Worm (Caenorhabditis elegans) whole organism, young adult: ENCODE data around the gene dnj-22.

ENCODE experiments used
- B0336.3 ChIP-seq: fragments of 200-800 bp; sonication (Bioruptor generic); IDR thresholded peaks from 2 replicates; pipeline ENCODE4 v1.3.6; 2022; ENCODE audit warnings: missing genetic modification characterization, missing compliant biosample characterization
- F22D6.2 ChIP-seq: sonication (generic microtip); optimal IDR thresholded peaks from 2 replicates; lab custom pipeline; 2016; ENCODE audit warnings: mild to moderate bottlenecking, missing genetic modification characterization, missing compliant biosample characterization
- F37B4.10 ChIP-seq: fragments of 200-800 bp; sonication (Bioruptor generic); IDR thresholded peaks from 2 replicates; pipeline ENCODE4 v1.3.6; 2022; ENCODE audit warnings: missing genetic modification characterization, missing compliant biosample characterization
- F55B11.4 ChIP-seq: sonication (generic microtip); optimal IDR thresholded peaks from 2 replicates; lab custom pipeline; 2016; ENCODE audit warnings: missing compliant biosample characterization, missing genetic modification characterization, borderline replicate concordance; ENCODE audit not compliant: insufficient read depth
- K12H6.12 ChIP-seq: fragments of 200-800 bp; sonication (Bioruptor generic); optimal IDR thresholded peaks from 2 replicates; lab custom pipeline; 2018; ENCODE audit warnings: mild to moderate bottlenecking, missing genetic modification characterization, missing compliant biosample characterization
- T26A5.8 ChIP-seq: sonication (generic microtip); optimal IDR thresholded peaks from 2 replicates; lab custom pipeline; 2016; ENCODE audit warnings: missing genetic modification characterization, missing compliant biosample characterization
- Y53G8AR.9 ChIP-seq: fragments of 200-800 bp; sonication (Bioruptor generic); conservative IDR thresholded peaks from 2 replicates; pipeline ENCODE4 v1.3.6; 2022; ENCODE audit warnings: missing genetic modification reagents, missing genetic modification characterization, missing compliant biosample characterization
- Y67H2A.10 ChIP-seq: fragments of 200-800 bp; sonication (Bioruptor generic); conservative IDR thresholded peaks from 2 replicates; pipeline ENCODE4 v1.3.6; 2022; ENCODE audit warnings: missing genetic modification reagents, missing genetic modification characterization, missing compliant biosample characterization
- Y79H2A.3 ChIP-seq: fragments of 200-800 bp; sonication (Bioruptor generic); conservative IDR thresholded peaks from 2 replicates; pipeline ENCODE4 v1.3.6; 2022; ENCODE audit warnings: missing genetic modification reagents, missing genetic modification characterization, missing compliant biosample characterization
- ama-1 ChIP-seq, 3 experiments: fragments of 150-350 bp in 1 of 3; sonication (generic microtip) in 2 of 3; optimal IDR thresholded peaks; 2 replicates each; lab custom pipeline; 2014 to 2018; ENCODE audit warnings: missing biosample characterization in 2 of 3, missing genetic modification characterization in 2 of 3, missing genetic modification reagents in 2 of 3
- aptf-2 ChIP-seq: fragments of 200-800 bp; sonication (Bioruptor generic); conservative IDR thresholded peaks from 2 replicates; pipeline ENCODE4 v1.3.6; 2022; ENCODE audit warnings: missing genetic modification reagents, missing genetic modification characterization, missing compliant biosample characterization
- athp-1 ChIP-seq: sonication (generic microtip); optimal IDR thresholded peaks from 2 replicates; lab custom pipeline; 2017; ENCODE audit warnings: mild to moderate bottlenecking, missing genetic modification characterization, missing compliant biosample characterization
- attf-3 ChIP-seq: fragments of 200-800 bp; sonication (Bioruptor generic); conservative IDR thresholded peaks from 2 replicates; pipeline ENCODE4 v1.3.6; 2022; ENCODE audit warnings: missing genetic modification reagents, missing genetic modification characterization, missing compliant biosample characterization
- ccch-3 ChIP-seq: fragments of 200-800 bp; sonication (Bioruptor generic); optimal IDR thresholded peaks from 2 replicates; lab custom pipeline; 2018; ENCODE audit warnings: mild to moderate bottlenecking, missing genetic modification characterization, missing compliant biosample characterization
- cebp-2 ChIP-seq: fragments of 200-800 bp; sonication (Bioruptor generic); IDR thresholded peaks from 2 replicates; pipeline ENCODE4 v1.3.6; 2022; ENCODE audit warnings: missing genetic modification characterization, missing compliant biosample characterization
- chd-7 ChIP-seq: sonication (generic microtip); optimal IDR thresholded peaks from 2 replicates; lab custom pipeline; 2016; ENCODE audit warnings: mild to moderate bottlenecking, missing genetic modification characterization, moderate library complexity, missing compliant biosample characterization
- die-1 ChIP-seq: sonication (generic microtip); optimal IDR thresholded peaks from 2 replicates; lab custom pipeline; 2016; ENCODE audit warnings: missing genotype, mild to moderate bottlenecking, missing genetic modification characterization, missing compliant biosample characterization
- dox-1 ChIP-seq: fragments of 200-800 bp; sonication (Bioruptor generic); IDR thresholded peaks from 2 replicates; pipeline ENCODE4 v1.3.6; 2022; ENCODE audit warnings: missing genetic modification reagents, missing genetic modification characterization, missing compliant biosample characterization
- dpl-1 ChIP-seq: fragments of 150-350 bp; optimal IDR thresholded peaks from 2 replicates; lab custom pipeline; 2014; ENCODE audit warnings: missing biosample characterization, missing genetic modification reagents, missing genetic modification characterization
- egl-18 ChIP-seq: fragments of 200-800 bp; sonication (Bioruptor generic); IDR thresholded peaks from 2 replicates; pipeline ENCODE4 v1.3.6; 2022; ENCODE audit warnings: missing genetic modification reagents, missing genetic modification characterization, missing compliant biosample characterization
- egrh-3 ChIP-seq: fragments of 200-800 bp; sonication (Bioruptor generic); IDR thresholded peaks from 2 replicates; pipeline ENCODE4 v1.3.6; 2022; ENCODE audit warnings: missing genetic modification reagents, missing genetic modification characterization, missing compliant biosample characterization
- hlh-12 ChIP-seq: sonication (generic microtip); optimal IDR thresholded peaks from 2 replicates; lab custom pipeline; 2016; ENCODE audit warnings: missing genetic modification characterization, missing compliant biosample characterization
- hmg-20 ChIP-seq: fragments of 200-800 bp; sonication (Bioruptor generic); IDR thresholded peaks from 2 replicates; pipeline ENCODE4 v1.3.6; 2022; ENCODE audit warnings: missing genetic modification reagents, missing genetic modification characterization, missing compliant biosample characterization
- lag-1 ChIP-seq: fragments of 200-800 bp; sonication (Bioruptor generic); IDR thresholded peaks from 2 replicates; pipeline ENCODE4 v1.3.6; 2022; ENCODE audit warnings: missing genetic modification reagents, missing genetic modification characterization, missing compliant biosample characterization
- lin-26 ChIP-seq: fragments of 200-800 bp; sonication (Bioruptor generic); IDR thresholded peaks from 2 replicates; pipeline ENCODE4 v1.3.6; 2022; ENCODE audit warnings: missing genetic modification reagents, missing genetic modification characterization, missing compliant biosample characterization
- lin-35 ChIP-seq, 3 experiments: fragments of 150-350 bp in 2 of 3; sonication (generic microtip) in 1 of 3; optimal IDR thresholded peaks; 2 replicates each; lab custom pipeline; 2014 to 2018; ENCODE audit warnings: missing biosample characterization in 3 of 3, missing genetic modification characterization in 3 of 3, missing genetic modification reagents in 3 of 3
- lin-54 ChIP-seq: fragments of 200-800 bp; sonication (Bioruptor generic); optimal IDR thresholded peaks from 2 replicates; lab custom pipeline; 2018; ENCODE audit warnings: mild to moderate bottlenecking, missing genetic modification characterization, missing compliant biosample characterization
- lir-1 ChIP-seq: fragments of 200-800 bp; sonication (Bioruptor generic); conservative IDR thresholded peaks from 2 replicates; pipeline ENCODE4 v1.3.6; 2022; ENCODE audit warnings: missing genetic modification reagents, missing genetic modification characterization, missing compliant biosample characterization
- lsy-27 ChIP-seq: sonication (generic microtip); optimal IDR thresholded peaks from 2 replicates; lab custom pipeline; 2017; ENCODE audit warnings: missing genetic modification characterization, mild to moderate bottlenecking, missing compliant biosample characterization, antibody characterized with exemption, missing genotype, borderline replicate concordance; ENCODE audit not compliant: insufficient read depth
- madf-3 ChIP-seq: fragments of 200-800 bp; sonication (Bioruptor generic); IDR thresholded peaks from 2 replicates; pipeline ENCODE4 v1.3.6; 2022; ENCODE audit warnings: missing genetic modification reagents, missing genetic modification characterization, missing compliant biosample characterization
- mcd-1 ChIP-seq: fragments of 200-800 bp; sonication (Bioruptor generic); IDR thresholded peaks from 2 replicates; pipeline ENCODE4 v1.3.6; 2022; ENCODE audit warnings: missing genetic modification reagents, missing genetic modification characterization, missing compliant biosample characterization
- nfya-1 ChIP-seq: sonication (generic microtip); optimal IDR thresholded peaks from 2 replicates; lab custom pipeline; 2017; ENCODE audit warnings: antibody characterized with exemption, missing compliant biosample characterization, missing genetic modification characterization, borderline replicate concordance; ENCODE audit not compliant: insufficient read depth
- nfya-2 ChIP-seq: fragments of 200-800 bp; sonication (Bioruptor generic); IDR thresholded peaks from 2 replicates; pipeline ENCODE4 v1.3.6; 2022; ENCODE audit warnings: missing genetic modification reagents, missing genetic modification characterization, missing compliant biosample characterization
- nhr-179 ChIP-seq: sonication (generic microtip); optimal IDR thresholded peaks from 2 replicates; lab custom pipeline; 2016; ENCODE audit warnings: mild to moderate bottlenecking, missing genetic modification characterization, missing compliant biosample characterization
- pha-4 ChIP-seq: fragments of 150-350 bp; sonication (generic microtip); optimal IDR thresholded peaks from 2 replicates; lab custom pipeline; 2014; ENCODE audit warnings: missing biosample characterization, missing genetic modification reagents, missing genetic modification characterization
- rec-8 ChIP-seq, 2 experiments: sonication (generic microtip); optimal IDR thresholded peaks; 2 replicates each; lab custom pipeline; 2016; ENCODE audit warnings: mild to moderate bottlenecking in 2 of 2, missing genetic modification characterization in 2 of 2, missing genetic modification reagents in 2 of 2, missing genotype in 2 of 2, missing biosample characterization in 1 of 2, missing compliant biosample characterization in 1 of 2, moderate library complexity in 1 of 2
- repo-1 ChIP-seq: sonication (generic microtip); optimal IDR thresholded peaks from 2 replicates; lab custom pipeline; 2017; ENCODE audit warnings: mild to moderate bottlenecking, missing genetic modification characterization, missing compliant biosample characterization
- sdz-38 ChIP-seq: sonication (generic microtip); optimal IDR thresholded peaks from 2 replicates; lab custom pipeline; 2016; ENCODE audit warnings: missing genotype, missing genetic modification characterization, missing compliant biosample characterization
- snpc-1.3 ChIP-seq: sonication (generic microtip); optimal IDR thresholded peaks from 2 replicates; lab custom pipeline; 2017; ENCODE audit warnings: missing genetic modification characterization, mild to moderate bottlenecking, missing compliant biosample characterization, antibody characterized with exemption, moderate library complexity, missing genotype, missing genetic modification reagents; ENCODE audit not compliant: insufficient read depth
- snpc-4 ChIP-seq, 5 experiments: fragments of 150-350 bp in 1 of 5; sonication (generic microtip) in 4 of 5; optimal IDR thresholded peaks; 2 replicates each; lab custom pipeline; 2014 to 2018; ENCODE audit warnings: missing genetic modification characterization in 5 of 5, missing biosample characterization in 3 of 5, antibody characterized with exemption in 2 of 5, mild to moderate bottlenecking in 2 of 5, missing compliant biosample characterization in 2 of 5, missing genotype in 2 of 5, moderate library complexity in 2 of 5, missing genetic modification reagents in 1 of 5
- somi-1 ChIP-seq: fragments of 200-800 bp; sonication (Bioruptor generic); optimal IDR thresholded peaks from 2 replicates; lab custom pipeline; 2018; ENCODE audit warnings: mild to moderate bottlenecking, missing genetic modification characterization, missing compliant biosample characterization
- unc-62 ChIP-seq: fragments of 150-350 bp; optimal IDR thresholded peaks from 2 replicates; lab custom pipeline; 2014; ENCODE audit warnings: missing biosample characterization, missing genetic modification reagents, missing genetic modification characterization
- ztf-18 ChIP-seq: sonication (generic microtip); optimal IDR thresholded peaks from 2 replicates; lab custom pipeline; 2016; ENCODE audit warnings: missing genotype, mild to moderate bottlenecking, missing genetic modification characterization, missing compliant biosample characterization
- ztf-25 ChIP-seq: fragments of 200-800 bp; sonication (Bioruptor generic); IDR thresholded peaks from 2 replicates; pipeline ENCODE4 v1.3.6; 2022; ENCODE audit warnings: missing genetic modification reagents, missing genetic modification characterization, missing compliant biosample characterization
- ztf-26 ChIP-seq: sonication (generic microtip); optimal IDR thresholded peaks from 2 replicates; lab custom pipeline; 2017; ENCODE audit warnings: missing genetic modification characterization, missing compliant biosample characterization
- ztf-28 ChIP-seq: fragments of 200-800 bp; sonication (Bioruptor generic); IDR thresholded peaks from 2 replicates; pipeline ENCODE4 v1.3.6; 2022; ENCODE audit warnings: missing genetic modification reagents, missing genetic modification characterization, missing compliant biosample characterization
- ztf-6 ChIP-seq: fragments of 200-800 bp; sonication (Bioruptor generic); IDR thresholded peaks from 2 replicates; pipeline ENCODE4 v1.3.6; 2022; ENCODE audit warnings: missing genetic modification reagents, missing genetic modification characterization, missing compliant biosample characterization

The dnj-22 gene

DNA sequence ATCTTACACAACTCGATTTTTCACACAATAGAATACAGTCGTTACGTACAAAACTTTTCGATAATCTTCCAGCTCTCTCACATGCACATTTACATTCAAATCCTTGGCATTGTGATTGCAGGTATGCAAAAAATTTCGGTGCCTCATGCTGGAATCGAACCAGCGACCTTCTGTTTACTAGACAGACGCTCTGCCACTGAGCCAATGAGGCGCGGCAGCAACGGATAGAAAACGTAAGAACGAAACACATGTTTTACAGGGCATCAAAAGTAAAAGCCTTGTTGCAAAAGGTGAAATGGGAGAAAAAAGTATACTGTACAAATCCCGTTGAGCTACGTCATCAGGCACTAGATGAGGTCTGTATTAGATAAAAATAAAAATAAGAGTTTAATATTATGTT is 34.0 kb upstream of the dnj-22 start (continued):
- TF ChIP-seq lir-1 (GFP tag; lab: Robert Waterston, UW) (no peak), hlh-12 (no peak), somi-1 (GFP tag; lab: Kevin White, UChicago) (peak; percentile 11), snpc-1.3 (peak; percentile 47), athp-1 (tag; lab: Kevin White, UChicago) (no peak), F37B4.10 (GFP tag; lab: Robert Waterston, UW) (no peak), nfya-1 (tag; lab: Kevin White, UChicago) (no peak), lin-35 (GFP tag; optimal IDR thresholded peaks at IDR 0.05; lab: Kevin White, UChicago) (no peak), lsy-27 (tag; lab: Kevin White, UChicago) (no peak), lin-26 (peak; percentile 86), egl-18 (no peak), ztf-6 (GFP tag; lab: Robert Waterston, UW) (no peak), chd-7 (no peak), egrh-3 (GFP tag; lab: Robert Waterston, UW) (no peak), rec-8 (tag; optimal IDR thresholded peaks at IDR 0.05; lab: Kevin White, UChicago) (peak in 1 of 2 experiments; percentile 68), attf-3 (GFP tag; lab: Robert Waterston, UW) (0 out of 2 replicates have a peak, but pooled peaks have one; percentile 40), B0336.3 (GFP tag; lab: Robert Waterston, UW) (peak; percentile 50; the same call in 1 of the 2 replicates), F55B11.4 (tag; lab: Kevin White, UChicago) (no peak), ztf-25 (peak; percentile 72; the same call in 1 of the 2 replicates), Y79H2A.3 (GFP tag; lab: Robert Waterston, UW) (no peak), snpc-4 (GFP tag; optimal IDR thresholded peaks at IDR 0.05; lab: Kevin White, UChicago) (peak; percentile 17), snpc-4 (tag; optimal IDR thresholded peaks at IDR 0.05; lab: Kevin White, UChicago) (peak; percentile 43 to 90 (median 68)), ztf-28 (GFP tag; lab: Robert Waterston, UW) (no peak), dpl-1 (GFP tag; lab: Kevin White, UChicago) (no peak), Y67H2A.10 (GFP tag; lab: Robert Waterston, UW) (peak; percentile 35; the same call in 1 of the 2 replicates), repo-1 (tag; lab: Kevin White, UChicago) (no peak), K12H6.12 (tag; lab: Kevin White, UChicago) (no peak), nhr-179 (tag; lab: Kevin White, UChicago) (no peak), ama-1 (optimal IDR thresholded peaks at IDR 0.05; lab: Kevin White, UChicago) (no peak), ama-1 (GFP tag; optimal IDR thresholded peaks at IDR 0.05; lab: Kevin White, UChicago) (peak in 1 of 2 experiments; percentile 72), lin-54 (GFP tag; lab: Kevin White, UChicago) (peak; percentile 29), ztf-26 (no peak), T26A5.8 (tag; lab: Kevin White, UChicago) (peak; percentile 70), sdz-38 (tag; lab: Kevin White, UChicago) (no peak), aptf-2 (GFP tag; lab: Robert Waterston, UW) (no peak), hmg-20 (GFP tag; lab: Robert Waterston, UW) (no peak), pha-4 (tag; lab: Kevin White, UChicago) (no peak), dox-1 (GFP tag; lab: Robert Waterston, UW) (peak; percentile 82), ccch-3 (GFP tag; lab: Kevin White, UChicago) (no peak), mcd-1 (no peak), lag-1 (GFP tag; lab: Robert Waterston, UW) (no peak), unc-62 (GFP tag; lab: Kevin White, UChicago) (no peak), madf-3 (GFP tag; lab: Robert Waterston, UW) (no peak), Y53G8AR.9 (GFP tag; lab: Robert Waterston, UW) (peak; percentile 46; the same call in 1 of the 2 replicates), nfya-2 (GFP tag; lab: Robert Waterston, UW) (no peak), F22D6.2 (tag; lab: Kevin White, UChicago) (no peak), ztf-18 (tag; lab: Kevin White, UChicago) (peak; percentile 47), cebp-2 (GFP tag; lab: Robert Waterston, UW) (0 out of 2 replicates have a peak, but pooled peaks have one; percentile 44), die-1 (tag; lab: Kevin White, UChicago) (peak; percentile 78)
